Worm (Caenorhabditis elegans) whole organism, L3 larva: ENCODE measurements around the gene F54H12.10.
A peak's percentile ranks its signal among the peaks of the same experiment; 100 is the strongest.

Experiments used
- R02D3.7 ChIP-seq: fragments of 150-350 bp; optimal IDR thresholded peaks from 2 replicates; lab custom pipeline; 2014; ENCODE audit warnings: missing biosample characterization, missing genetic modification characterization
- ZK546.5 ChIP-seq: sonication (generic microtip); optimal IDR thresholded peaks from 2 replicates; lab custom pipeline; 2017; ENCODE audit warnings: missing biosample characterization, missing genetic modification characterization
- aly-2 ChIP-seq: fragments of 150-350 bp; optimal IDR thresholded peaks from 2 replicates; lab custom pipeline; 2014; ENCODE audit warnings: missing biosample characterization, missing genetic modification characterization
- ama-1 ChIP-seq: fragments of 150-350 bp; optimal IDR thresholded peaks from 2 replicates; lab custom pipeline; 2018
- ceh-16 ChIP-seq: sonication (generic microtip); optimal IDR thresholded peaks from 2 replicates; lab custom pipeline; 2017; ENCODE audit warnings: missing biosample characterization, missing genetic modification characterization
- ceh-28 ChIP-seq: fragments of 150-350 bp; optimal IDR thresholded peaks from 2 replicates; lab custom pipeline; 2014; ENCODE audit warnings: missing biosample characterization, missing genetic modification reagents, missing genetic modification characterization
- ceh-82 ChIP-seq: fragments of 150-350 bp; optimal IDR thresholded peaks from 2 replicates; lab custom pipeline; 2014; ENCODE audit warnings: missing biosample characterization, missing genetic modification characterization
- ceh-9 ChIP-seq: sonication (generic microtip); optimal IDR thresholded peaks from 2 replicates; lab custom pipeline; 2018; ENCODE audit warnings: missing biosample characterization, missing genetic modification characterization
- daf-12 ChIP-seq: fragments of 150-350 bp; optimal IDR thresholded peaks from 2 replicates; lab custom pipeline; 2014; ENCODE audit warnings: missing biosample characterization, missing genetic modification reagents, missing genetic modification characterization
- egl-27 ChIP-seq: sonication (generic microtip); optimal IDR thresholded peaks from 4 replicates; lab custom pipeline; 2017; ENCODE audit warnings: missing biosample characterization, missing genetic modification reagents, missing genetic modification characterization
- egl-5 ChIP-seq: fragments of 150-350 bp; optimal IDR thresholded peaks from 2 replicates; lab custom pipeline; 2017; ENCODE audit warnings: missing biosample characterization, missing genetic modification reagents, missing genetic modification characterization, inconsistent platforms
- elt-1 ChIP-seq: fragments of 150-350 bp; optimal IDR thresholded peaks from 2 replicates; lab custom pipeline; 2014; ENCODE audit warnings: missing biosample characterization, missing genetic modification characterization
- elt-2 ChIP-seq: sonication (generic microtip); optimal IDR thresholded peaks from 2 replicates; lab custom pipeline; 2016; ENCODE audit warnings: missing genetic modification reagents, mild to moderate bottlenecking, missing genetic modification characterization, missing compliant biosample characterization
- elt-3 ChIP-seq, 3 experiments: fragments of 150-350 bp in 1 of 3; sonication (generic microtip) in 2 of 3; optimal IDR thresholded peaks; 2 replicates in 2 of 3; 4 replicates in 1 of 3; lab custom pipeline; 2014 to 2017; ENCODE audit warnings: missing biosample characterization in 3 of 3, missing genetic modification characterization in 3 of 3
- eor-1 ChIP-seq, 2 experiments: fragments of 150-350 bp; optimal IDR thresholded peaks; 2 replicates each; lab custom pipeline; 2014 to 2018; ENCODE audit warnings: missing biosample characterization in 2 of 2, missing genetic modification characterization in 2 of 2
- fkh-10 ChIP-seq: sonication (generic microtip); optimal IDR thresholded peaks from 2 replicates; lab custom pipeline; 2017; ENCODE audit warnings: missing biosample characterization, missing genetic modification reagents, missing genetic modification characterization
- fkh-2 ChIP-seq: fragments of 150-350 bp; optimal IDR thresholded peaks from 2 replicates; lab custom pipeline; 2014; ENCODE audit warnings: missing biosample characterization, missing genetic modification reagents, missing genetic modification characterization
- fos-1 ChIP-seq: fragments of 150-350 bp; optimal IDR thresholded peaks from 2 replicates; lab custom pipeline; 2014; ENCODE audit warnings: missing biosample characterization, missing genetic modification characterization
- hmg-11 ChIP-seq: sonication (generic microtip); optimal IDR thresholded peaks from 2 replicates; lab custom pipeline; 2016; ENCODE audit warnings: missing genetic modification characterization, missing compliant biosample characterization
- jun-1 ChIP-seq: fragments of 150-350 bp; optimal IDR thresholded peaks from 2 replicates; lab custom pipeline; 2014; ENCODE audit warnings: missing biosample characterization, missing genetic modification reagents, missing genetic modification characterization
- lin-15B ChIP-seq: fragments of 150-350 bp; optimal IDR thresholded peaks from 2 replicates; lab custom pipeline; 2014; ENCODE audit warnings: missing biosample characterization, missing genetic modification characterization
- lin-39 ChIP-seq: fragments of 150-350 bp; optimal IDR thresholded peaks from 2 replicates; lab custom pipeline; 2018; ENCODE audit warnings: missing biosample characterization, missing genetic modification reagents, missing genetic modification characterization
- lsy-12 ChIP-seq: sonication (generic microtip); optimal IDR thresholded peaks from 2 replicates; lab custom pipeline; 2016; ENCODE audit warnings: mild to moderate bottlenecking, missing genetic modification characterization, missing compliant biosample characterization
- mdl-1 ChIP-seq: fragments of 150-350 bp; optimal IDR thresholded peaks from 2 replicates; lab custom pipeline; 2014; ENCODE audit warnings: missing biosample characterization, missing genetic modification characterization
- mml-1 ChIP-seq: fragments of 150-350 bp; sonication (generic microtip); optimal IDR thresholded peaks from 3 replicates; lab custom pipeline; 2014; ENCODE audit warnings: missing biosample characterization, missing genetic modification characterization
- nfya-1 ChIP-seq: sonication (generic microtip); optimal IDR thresholded peaks from 2 replicates; lab custom pipeline; 2017; ENCODE audit warnings: missing genetic modification characterization, mild to moderate bottlenecking, missing compliant biosample characterization, antibody characterized with exemption, moderate library complexity; ENCODE audit not compliant: insufficient read depth
- nhr-11 ChIP-seq: fragments of 150-350 bp; optimal IDR thresholded peaks from 2 replicates; lab custom pipeline; 2014; ENCODE audit warnings: missing biosample characterization, missing genetic modification characterization
- nhr-12 ChIP-seq: fragments of 150-350 bp; optimal IDR thresholded peaks from 2 replicates; lab custom pipeline; 2014; ENCODE audit warnings: missing biosample characterization, missing genetic modification characterization
- nhr-23 ChIP-seq: fragments of 150-350 bp; optimal IDR thresholded peaks from 2 replicates; lab custom pipeline; 2014; ENCODE audit warnings: missing biosample characterization, missing genetic modification reagents, missing genetic modification characterization
- nhr-237 ChIP-seq: fragments of 150-350 bp; optimal IDR thresholded peaks from 2 replicates; lab custom pipeline; 2014; ENCODE audit warnings: missing biosample characterization, missing genetic modification characterization
- nhr-25 ChIP-seq: sonication (generic microtip); optimal IDR thresholded peaks from 2 replicates; lab custom pipeline; 2017; ENCODE audit warnings: missing biosample characterization, missing genetic modification characterization
- nhr-28 ChIP-seq: fragments of 150-350 bp; optimal IDR thresholded peaks from 2 replicates; lab custom pipeline; 2014; ENCODE audit warnings: missing biosample characterization, missing genetic modification characterization
- nhr-43 ChIP-seq: sonication (generic microtip); optimal IDR thresholded peaks from 2 replicates; lab custom pipeline; 2016; ENCODE audit warnings: mild to moderate bottlenecking, missing genetic modification characterization, missing compliant biosample characterization; ENCODE audit not compliant: poor library complexity, severe bottlenecking
- nhr-67 ChIP-seq: fragments of 150-350 bp; optimal IDR thresholded peaks from 2 replicates; lab custom pipeline; 2014; ENCODE audit warnings: missing biosample characterization, missing genetic modification characterization
- nhr-76 ChIP-seq: fragments of 150-350 bp; sonication (generic microtip); optimal IDR thresholded peaks from 5 replicates; lab custom pipeline; 2014; ENCODE audit warnings: missing biosample characterization, missing genetic modification characterization
- nhr-77 ChIP-seq: fragments of 150-350 bp; optimal IDR thresholded peaks from 2 replicates; lab custom pipeline; 2014; ENCODE audit warnings: missing biosample characterization, missing genetic modification characterization
- pha-4 ChIP-seq: fragments of 150-350 bp; optimal IDR thresholded peaks from 2 replicates; lab custom pipeline; 2014; ENCODE audit warnings: missing biosample characterization, missing genetic modification reagents, missing genetic modification characterization
- pqm-1 ChIP-seq: fragments of 150-350 bp; optimal IDR thresholded peaks from 2 replicates; lab custom pipeline; 2017; ENCODE audit warnings: missing biosample characterization, missing genetic modification characterization, inconsistent platforms
- sea-2 ChIP-seq: fragments of 150-350 bp; sonication (generic microtip); optimal IDR thresholded peaks from 4 replicates; lab custom pipeline; 2014; ENCODE audit warnings: missing biosample characterization, missing genetic modification reagents, missing genetic modification characterization
- skn-1 ChIP-seq: fragments of 150-350 bp; optimal IDR thresholded peaks from 2 replicates; lab custom pipeline; 2014; ENCODE audit warnings: missing biosample characterization, missing genetic modification characterization
- snpc-4 ChIP-seq: fragments of 150-350 bp; optimal IDR thresholded peaks from 2 replicates; lab custom pipeline; 2014; ENCODE audit warnings: missing biosample characterization, missing genetic modification characterization
- tbx-2 ChIP-seq: sonication (generic microtip); optimal IDR thresholded peaks from 2 replicates; lab custom pipeline; 2016; ENCODE audit warnings: mild to moderate bottlenecking, missing genetic modification characterization, missing compliant biosample characterization
- unc-39 ChIP-seq: sonication (generic microtip); optimal IDR thresholded peaks from 4 replicates; lab custom pipeline; 2017; ENCODE audit warnings: missing biosample characterization, missing genetic modification characterization
- unc-62 ChIP-seq: fragments of 150-350 bp; sonication (generic microtip); optimal IDR thresholded peaks from 4 replicates; lab custom pipeline; 2014; ENCODE audit warnings: missing biosample characterization, missing genetic modification reagents, missing genetic modification characterization
- zag-1 ChIP-seq: fragments of 150-350 bp; optimal IDR thresholded peaks from 2 replicates; lab custom pipeline; 2014; ENCODE audit warnings: missing biosample characterization, missing genetic modification characterization
- ztf-11 ChIP-seq: fragments of 150-350 bp; optimal IDR thresholded peaks from 2 replicates; lab custom pipeline; 2014; ENCODE audit warnings: missing biosample characterization, missing genetic modification characterization
- ztf-4 ChIP-seq: fragments of 150-350 bp; optimal IDR thresholded peaks from 2 replicates; lab custom pipeline; 2014; ENCODE audit warnings: missing biosample characterization, missing genetic modification characterization

The F54H12.10 gene

DNA sequence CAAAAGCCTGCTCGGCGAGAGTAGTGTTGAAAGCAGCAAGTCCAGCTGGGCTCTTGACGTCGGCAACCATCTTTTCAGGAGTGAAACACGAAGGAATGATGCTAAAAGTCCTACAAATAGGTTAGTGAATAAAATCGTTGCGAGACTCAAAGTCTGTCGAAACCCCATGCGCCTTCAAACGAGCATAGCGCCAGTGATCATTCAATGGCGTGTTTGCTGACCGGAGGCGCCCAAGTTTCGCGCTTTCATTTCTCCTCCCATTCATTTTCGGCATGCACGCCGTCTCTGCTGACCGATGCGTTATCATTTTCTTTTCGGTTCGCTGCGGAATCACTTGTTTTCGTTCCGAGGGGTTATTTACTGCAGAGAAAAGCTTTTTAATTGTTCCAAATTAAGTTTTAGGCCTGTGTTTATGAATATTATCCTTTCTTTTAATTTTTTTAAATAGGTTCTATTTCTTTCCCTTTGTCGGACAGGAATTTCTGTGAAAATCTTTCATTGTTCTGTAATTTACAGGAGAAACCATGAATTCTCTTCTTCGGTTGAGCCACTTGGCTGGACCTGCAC lies 14.5 kb upstream of the F54H12.10 start, which contains the start of the genes eef-1B.1 and aco-2:
TSS of gene eef-1B.1 (minus strand) at position 186 of the 567 bp plus-strand sequence.
TSS of gene aco-2 (plus strand) at position 517 of the 567 bp plus-strand sequence.
- no peak for TF ChIP-seq fos-1
- peak; percentile 54 for TF ChIP-seq fkh-10 (GFP tag; lab: Kevin White, UChicago)
- peak; percentile 86 for TF ChIP-seq ama-1 (lab: Kevin White, UChicago)
- TF ChIP-seq nhr-67 (tag; lab: Kevin White, UChicago), result no peak
- no peak for TF ChIP-seq ZK546.5 (tag; lab: Kevin White, UChicago)
- peak; percentile 91 for TF ChIP-seq lsy-12 (tag; lab: Kevin White, UChicago)
- no peak for TF ChIP-seq nhr-77 (tag; lab: Kevin White, UChicago)
- peak; percentile 85 for TF ChIP-seq snpc-4 (tag; lab: Kevin White, UChicago)
- TF ChIP-seq nhr-237 (tag; lab: Kevin White, UChicago), result no peak
- no peak for TF ChIP-seq nhr-76 (tag; lab: Kevin White, UChicago)
- TF ChIP-seq nhr-11 (tag; lab: Kevin White, UChicago), result peak; percentile 36
- TF ChIP-seq elt-1 (tag; lab: Kevin White, UChicago), result peak; percentile 28
- peak; percentile 92 for TF ChIP-seq hmg-11 (tag; lab: Kevin White, UChicago)
- TF ChIP-seq ceh-16 (tag; lab: Kevin White, UChicago), result no peak
- TF ChIP-seq nhr-12 (tag; lab: Kevin White, UChicago), result no peak
- TF ChIP-seq pqm-1, result peak; percentile 82
- TF ChIP-seq skn-1 (tag; lab: Kevin White, UChicago), result peak; percentile 85
- no peak for TF ChIP-seq ceh-9
- peak; percentile 85 for TF ChIP-seq R02D3.7 (tag; lab: Kevin White, UChicago)
- no peak for TF ChIP-seq elt-3 (tag; optimal IDR thresholded peaks at IDR 0.05; lab: Kevin White, UChicago)
- peak; percentile 85 for TF ChIP-seq egl-5
- TF ChIP-seq nfya-1, result peak; percentile 92
- no peak for TF ChIP-seq mml-1 (tag; lab: Kevin White, UChicago)
- TF ChIP-seq ceh-82 (tag; lab: Kevin White, UChicago), result peak; percentile 73
- TF ChIP-seq ceh-28 (tag; lab: Kevin White, UChicago), result peak; percentile 75
- peak; percentile 96 for TF ChIP-seq pha-4
- no peak for TF ChIP-seq unc-39 (tag; lab: Kevin White, UChicago)
- TF ChIP-seq nhr-28 (tag; lab: Kevin White, UChicago), result no peak
- TF ChIP-seq ztf-11 (tag; lab: Kevin White, UChicago), result no peak
- no peak for TF ChIP-seq zag-1 (tag; lab: Kevin White, UChicago)
- no peak for TF ChIP-seq egl-27 (tag; lab: Kevin White, UChicago)
- peak; percentile 89 for TF ChIP-seq jun-1 (tag; lab: Kevin White, UChicago)
- TF ChIP-seq fkh-2 (tag; lab: Kevin White, UChicago), result no peak
- peak; percentile 72 for TF ChIP-seq tbx-2 (tag; lab: Kevin White, UChicago)
- peak; percentile 97 for TF ChIP-seq nhr-25 (tag; lab: Kevin White, UChicago)
- peak; percentile 37 for TF ChIP-seq aly-2
- peak; percentile 45 for TF ChIP-seq mdl-1 (tag; lab: Kevin White, UChicago)
- TF ChIP-seq eor-1 (tag; optimal IDR thresholded peaks at IDR 0.05; lab: Kevin White, UChicago), result no peak
- TF ChIP-seq lin-39, result peak; percentile 97
- TF ChIP-seq nhr-43, result peak; percentile 89
- no peak for TF ChIP-seq unc-62 (GFP tag; lab: Kevin White, UChicago)
- peak; percentile 78 for TF ChIP-seq elt-2 (tag; lab: Kevin White, UChicago)
- peak; percentile 95 for TF ChIP-seq lin-15B
- TF ChIP-seq sea-2, result no peak
- TF ChIP-seq ztf-4, result peak; percentile 11
- TF ChIP-seq daf-12, result no peak
- peak; percentile 98 for TF ChIP-seq nhr-23 (tag; lab: Kevin White, UChicago)
- TF ChIP-seq, all 47 proteins: peak for 26
